Fruit fly (Drosophila melanogaster): ENCODE measurements around the gene CG32500.

Gene CG32500

DNA sequence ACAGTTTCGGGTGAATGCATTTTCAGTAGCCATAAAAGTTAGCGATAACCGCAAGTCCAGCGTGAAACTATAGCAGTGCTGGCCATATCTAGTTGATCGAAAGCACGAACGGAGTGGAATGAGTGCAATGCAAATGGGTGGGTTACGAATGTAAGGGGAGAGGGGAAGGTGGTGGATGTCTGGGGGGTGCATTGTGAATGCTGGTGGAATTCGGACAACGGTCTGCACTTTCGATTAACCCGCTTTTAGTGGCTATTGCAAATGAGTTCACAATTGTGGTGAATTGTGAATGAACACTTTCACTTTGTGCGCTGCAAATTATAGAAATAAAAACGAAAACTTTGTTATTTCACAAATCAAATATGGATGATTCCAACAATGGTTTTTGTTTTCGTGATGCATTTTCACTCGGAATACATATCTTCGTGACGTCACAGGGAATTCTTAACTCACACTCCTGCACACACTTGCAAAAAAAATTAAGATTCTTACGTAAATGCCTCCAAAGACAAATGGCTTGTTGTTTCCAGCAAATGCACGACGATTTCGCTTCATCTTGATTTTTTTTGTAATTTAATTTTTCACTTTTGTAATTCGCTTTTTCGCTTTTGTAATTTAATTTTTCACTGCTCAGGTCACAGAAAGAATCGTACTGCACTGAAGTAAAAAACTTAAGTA lies 6.1 kb upstream of the CG32500 start, which contains the start of gene DIP1 (continued):
- TF ChIP-seq CG8290 (GFP tag; optimal IDR thresholded peaks at IDR 0.05) (no peak), CG8290 (tag; optimal IDR thresholded peaks at IDR 0.05) (no peak), gce (GFP tag; IDR thresholded peaks at IDR 0.05) (no peak), CG3838 (GFP tag; optimal IDR thresholded peaks at IDR 0.05) (no peak), CG31224 (GFP tag; IDR thresholded peaks at IDR 0.05) (no peak), CG6689 (GFP tag; IDR thresholded peaks at IDR 0.05) (no peak), nerfin-1 (tag; optimal IDR thresholded peaks at IDR 0.05) (peak; percentile 43), CG3847 (GFP tag; IDR thresholded peaks at IDR 0.05) (no peak), HLH3B (GFP tag; IDR thresholded peaks at IDR 0.05) (0 out of 2 replicates have a peak, but pooled peaks have one; percentile 4), chinmo (GFP tag; IDR thresholded peaks at IDR 0.05; ENCODE audit: partially characterized antibody) (0 out of 4 replicates have a peak, but pooled peaks have one; percentile 60), ase (GFP tag; IDR thresholded peaks at IDR 0.05) (no peak), NC2β (GFP tag; optimal IDR thresholded peaks at IDR 0.05) (no peak), BEAF-32 (GFP tag; optimal IDR thresholded peaks at IDR 0.05) (no peak), CG12155 (GFP tag; optimal IDR thresholded peaks at IDR 0.05) (peak; percentile 2), CG12391 (tag; optimal IDR thresholded peaks at IDR 0.05) (peak; percentile 60), sug (tag; optimal IDR thresholded peaks at IDR 0.05) (no peak), MTF-1 (GFP tag; optimal IDR thresholded peaks at IDR 0.05; ENCODE audit: borderline replicate concordance) (no peak), corto (GFP tag; optimal IDR thresholded peaks at IDR 0.05) (peak; percentile 58), CG5953 (GFP tag; IDR thresholded peaks at IDR 0.05) (no peak), fd64A (GFP tag; optimal IDR thresholded peaks at IDR 0.05) (no peak), CG3407 (GFP tag; optimal IDR thresholded peaks at IDR 0.05) (no peak), Doc3 (GFP tag; IDR thresholded peaks at IDR 0.05; ENCODE audit: partially characterized antibody) (no peak), salm (tag; optimal IDR thresholded peaks at IDR 0.05) (no peak), phol (tag; optimal IDR thresholded peaks at IDR 0.05) (no peak), CG4617 (GFP tag; optimal IDR thresholded peaks at IDR 0.05; ENCODE audit: borderline replicate concordance) (peak; percentile 74), lbe (GFP tag; optimal IDR thresholded peaks at IDR 0.05) (peak; percentile 42), ATbp (GFP tag; optimal IDR thresholded peaks at IDR 0.05) (peak; percentile 35), twi (tag; optimal IDR thresholded peaks at IDR 0.05) (no peak), CG42726 (GFP tag; IDR thresholded peaks at IDR 0.05; ENCODE audit: partially characterized antibody) (no peak), mirr (GFP tag; optimal IDR thresholded peaks at IDR 0.05) (no peak), CG7556 (GFP tag; optimal IDR thresholded peaks at IDR 0.05) (peak; percentile 30), CG18262 (tag; optimal IDR thresholded peaks at IDR 0.05) (peak; percentile 16), exex (tag; optimal IDR thresholded peaks at IDR 0.05) (no peak), CG6654 (GFP tag; optimal IDR thresholded peaks at IDR 0.05) (no peak), grau (tag; optimal IDR thresholded peaks at IDR 0.05) (peak; percentile 14), fd96Cb (tag; optimal IDR thresholded peaks at IDR 0.05) (no peak), H15 (GFP tag; IDR thresholded peaks at IDR 0.05) (no peak), CG10209 (GFP tag; optimal IDR thresholded peaks at IDR 0.05) (no peak), CG8765 (GFP tag; IDR thresholded peaks at IDR 0.05) (no peak), CG5245 (GFP tag; optimal IDR thresholded peaks at IDR 0.05) (no peak), CG8924 (tag; optimal IDR thresholded peaks at IDR 0.05) (peak; percentile 30), CG32532 (GFP tag; IDR thresholded peaks at IDR 0.05) (no peak), Pdp1 (GFP tag; optimal IDR thresholded peaks at IDR 0.05) (peak in 1 of 2 experiments; percentile 82), Ada2b (GFP tag; IDR thresholded peaks at IDR 0.05) (peak; percentile 27; the same call in 1 of the 2 replicates), Ssrp (tag; optimal IDR thresholded peaks at IDR 0.05) (no peak), Xbp1 (GFP tag; optimal IDR thresholded peaks at IDR 0.05) (peak; percentile 29), Dek (tag; optimal IDR thresholded peaks at IDR 0.05) (peak; percentile 10), CG12769 (tag; optimal IDR thresholded peaks at IDR 0.05) (peak; percentile 15), da (GFP tag; optimal IDR thresholded peaks at IDR 0.05) (no peak)

Measured in whole organism, embryonic.